Fruit fly (Drosophila melanogaster): Measurements from ENCODE around the gene dnt.

Gene dnt

DNA sequence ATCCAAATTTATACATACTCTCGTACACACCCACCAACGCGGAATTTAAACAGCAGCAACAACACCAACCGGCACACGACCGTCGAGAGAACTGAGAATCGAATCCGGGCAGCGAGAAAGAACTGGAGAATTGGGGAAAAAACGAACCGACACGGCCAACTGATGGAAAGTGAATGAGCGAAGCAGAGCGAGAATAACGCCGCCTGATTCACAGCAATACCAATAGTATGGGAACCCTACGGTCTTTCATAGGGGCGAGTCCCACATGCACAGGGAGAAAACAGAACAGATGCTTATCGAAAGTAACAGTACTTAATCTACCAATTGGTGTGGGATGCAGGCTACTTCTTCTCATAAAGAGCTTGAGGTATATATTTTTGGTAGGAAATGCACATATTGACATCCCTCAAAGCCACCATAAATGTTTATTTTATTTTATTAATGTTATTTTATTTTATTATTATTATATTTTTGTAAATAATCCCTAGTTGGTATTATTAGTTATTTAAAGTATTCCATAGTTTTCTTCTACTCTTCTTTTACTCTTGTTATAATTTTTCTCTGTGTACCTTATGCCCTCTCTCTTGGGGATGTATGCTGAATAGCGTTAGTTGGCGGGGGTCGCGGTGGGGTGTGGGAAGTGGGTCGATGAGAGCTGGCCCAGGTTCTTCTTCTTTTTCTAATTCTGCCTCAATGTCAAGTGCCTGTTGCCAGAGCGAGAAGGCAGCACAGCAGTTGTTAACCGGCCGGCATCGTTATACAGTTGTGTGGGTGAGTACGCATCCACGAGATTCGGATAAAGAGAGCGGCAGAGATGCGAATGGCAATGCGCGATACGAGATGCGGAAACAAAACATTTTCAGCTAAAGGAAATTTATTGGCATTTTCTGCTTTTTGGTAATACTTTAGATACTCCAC, 35.5 kb upstream of the dnt start, which contains the start of gene CG17544:
CG17544 (minus strand) TSS at position 177 of the 918 bp plus-strand sequence.
- TF ChIP-seq CG7045 (GFP tag; optimal IDR thresholded peaks at IDR 0.05), result peak; percentile 71
- TF ChIP-seq kay (GFP tag; ENCODE audit: borderline replicate concordance), result peak; percentile 15
- peak; percentile 62 for TF ChIP-seq tj (GFP tag; optimal IDR thresholded peaks at IDR 0.05)
- TF ChIP-seq ovo (GFP tag; optimal IDR thresholded peaks at IDR 0.05), result peak; percentile 20
- no peak for TF ChIP-seq CG1620 (GFP tag; optimal IDR thresholded peaks at IDR 0.05)
- TF ChIP-seq CG5204 (GFP tag; optimal IDR thresholded peaks at IDR 0.05), result peak; percentile 41
- peak; percentile 88 for TF ChIP-seq CG12768 (GFP tag; optimal IDR thresholded peaks at IDR 0.05)
- peak; percentile 64 for TF ChIP-seq cic (GFP tag; optimal IDR thresholded peaks at IDR 0.05)
- no peak for TF ChIP-seq Mnt (GFP tag; optimal IDR thresholded peaks at IDR 0.05)
- TF ChIP-seq CG14711 (tag; optimal IDR thresholded peaks at IDR 0.05), result peak; percentile 65
- peak; percentile 74 for TF ChIP-seq CG7101 (tag; optimal IDR thresholded peaks at IDR 0.05)
- TF ChIP-seq Hr96 (GFP tag; optimal IDR thresholded peaks at IDR 0.05), result peak; percentile 26
- peak; percentile 41 for TF ChIP-seq Crg-1 (GFP tag; optimal IDR thresholded peaks at IDR 0.05)
- no peak for TF ChIP-seq Clk (GFP tag; optimal IDR thresholded peaks at IDR 0.05)
- TF ChIP-seq toe (GFP tag; optimal IDR thresholded peaks at IDR 0.05), result peak; percentile 49
- peak; percentile 86 for TF ChIP-seq CG11617 (GFP tag; optimal IDR thresholded peaks at IDR 0.05)
- no peak for TF ChIP-seq bab1 (GFP tag; optimal IDR thresholded peaks at IDR 0.05)
- TF ChIP-seq cnc (optimal IDR thresholded peaks at IDR 0.05), result no peak
- TF ChIP-seq CG33017 (tag; optimal IDR thresholded peaks at IDR 0.05), result peak; percentile 57
- TF ChIP-seq pad (GFP tag; optimal IDR thresholded peaks at IDR 0.05), result peak; percentile 95

DNA sequence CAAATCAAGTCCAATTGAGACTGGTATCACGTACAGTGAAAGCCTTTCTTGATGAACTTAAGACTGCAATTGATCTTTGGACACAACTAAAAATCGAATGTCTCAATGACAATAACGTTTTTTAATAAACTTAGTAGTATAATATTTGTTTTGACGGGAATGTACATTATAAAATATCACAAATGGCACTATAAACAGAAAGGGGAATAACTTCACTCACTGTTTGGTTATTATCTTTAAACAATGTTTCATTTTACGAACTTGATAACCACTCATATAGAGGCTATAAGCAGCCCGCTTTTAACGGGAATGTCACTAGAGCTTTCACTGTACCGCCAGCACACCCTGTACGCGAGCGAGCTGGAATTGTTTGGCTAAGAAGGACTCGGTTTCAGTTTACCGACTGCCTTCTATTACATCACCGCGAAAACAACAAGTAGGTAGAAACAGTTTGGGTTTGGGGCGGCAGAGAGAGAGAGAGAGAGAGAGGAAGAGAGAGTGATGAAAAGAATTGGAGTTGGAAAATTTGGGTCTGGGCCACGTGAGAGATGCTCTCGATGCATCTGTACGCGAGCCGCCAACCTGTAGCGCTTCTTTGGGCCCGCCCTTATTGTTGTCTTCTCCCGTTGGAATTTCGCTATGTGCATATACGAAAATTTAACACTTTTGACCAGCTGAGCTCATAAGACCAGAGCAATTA, 34.7 kb upstream of the dnt start:
- TF ChIP-seq Clk (GFP tag; optimal IDR thresholded peaks at IDR 0.05) (peak; percentile 21), kay (GFP tag; ENCODE audit: borderline replicate concordance) (no peak), cnc (optimal IDR thresholded peaks at IDR 0.05) (no peak), Crg-1 (GFP tag; optimal IDR thresholded peaks at IDR 0.05) (no peak), CG12768 (GFP tag; optimal IDR thresholded peaks at IDR 0.05) (peak; percentile 68), CG7101 (tag; optimal IDR thresholded peaks at IDR 0.05) (peak; percentile 48), cic (GFP tag; optimal IDR thresholded peaks at IDR 0.05) (peak; percentile 2), Hr96 (GFP tag; optimal IDR thresholded peaks at IDR 0.05) (peak; percentile 43), Mnt (GFP tag; optimal IDR thresholded peaks at IDR 0.05) (no peak), toe (GFP tag; optimal IDR thresholded peaks at IDR 0.05) (peak; percentile 53), CG1620 (GFP tag; optimal IDR thresholded peaks at IDR 0.05) (no peak), CG14711 (tag; optimal IDR thresholded peaks at IDR 0.05) (no peak), CG5204 (GFP tag; optimal IDR thresholded peaks at IDR 0.05) (peak; percentile 40), bab1 (GFP tag; optimal IDR thresholded peaks at IDR 0.05) (no peak), CG33017 (tag; optimal IDR thresholded peaks at IDR 0.05) (peak; percentile 29), CG7045 (GFP tag; optimal IDR thresholded peaks at IDR 0.05) (peak; percentile 23), CG11617 (GFP tag; optimal IDR thresholded peaks at IDR 0.05) (peak; percentile 42), tj (GFP tag; optimal IDR thresholded peaks at IDR 0.05) (no peak), ovo (GFP tag; optimal IDR thresholded peaks at IDR 0.05) (no peak), pad (GFP tag; optimal IDR thresholded peaks at IDR 0.05) (no peak)

DNA sequence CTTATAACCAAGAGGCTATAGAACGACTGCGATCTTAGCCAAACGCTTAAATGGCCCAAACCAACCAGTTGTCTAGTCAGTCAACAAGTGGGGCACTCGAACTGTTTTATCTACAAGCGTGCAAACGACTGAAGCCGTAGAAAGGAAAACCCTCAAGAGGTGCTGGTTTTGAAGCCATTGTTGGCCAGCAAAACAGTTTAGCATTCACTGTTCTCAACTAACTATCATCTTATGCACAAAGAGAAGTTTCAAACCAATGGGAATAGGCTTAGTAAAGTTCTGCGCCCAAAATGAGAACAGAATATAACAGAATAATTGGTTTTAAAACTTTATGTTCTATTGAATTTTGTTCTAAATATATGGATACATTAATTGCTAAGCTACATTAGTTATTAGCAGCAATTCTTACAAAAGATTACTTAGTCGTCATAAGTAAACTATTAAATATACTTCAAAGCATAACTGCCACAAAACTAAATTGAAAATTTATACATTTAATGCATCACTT, 30.7 kb upstream of the dnt start, which contains the start of gene CG31798:
CG31798 (plus strand) TSS at position 458 of the 508 bp plus-strand sequence.
- no peak for TF ChIP-seq cic (GFP tag; optimal IDR thresholded peaks at IDR 0.05)
- no peak for TF ChIP-seq CG7101 (tag; optimal IDR thresholded peaks at IDR 0.05)
- TF ChIP-seq cnc (optimal IDR thresholded peaks at IDR 0.05), result no peak
- no peak for TF ChIP-seq CG33017 (tag; optimal IDR thresholded peaks at IDR 0.05)
- no peak for TF ChIP-seq CG11617 (GFP tag; optimal IDR thresholded peaks at IDR 0.05)
- TF ChIP-seq pad (GFP tag; optimal IDR thresholded peaks at IDR 0.05), result no peak
- TF ChIP-seq CG14711 (tag; optimal IDR thresholded peaks at IDR 0.05), result no peak
- no peak for TF ChIP-seq Crg-1 (GFP tag; optimal IDR thresholded peaks at IDR 0.05)
- no peak for TF ChIP-seq tj (GFP tag; optimal IDR thresholded peaks at IDR 0.05)
- no peak for TF ChIP-seq CG12768 (GFP tag; optimal IDR thresholded peaks at IDR 0.05)
- no peak for TF ChIP-seq CG5204 (GFP tag; optimal IDR thresholded peaks at IDR 0.05)
- no peak for TF ChIP-seq bab1 (GFP tag; optimal IDR thresholded peaks at IDR 0.05)
- no peak for TF ChIP-seq Hr96 (GFP tag; optimal IDR thresholded peaks at IDR 0.05)
- no peak for TF ChIP-seq Clk (GFP tag; optimal IDR thresholded peaks at IDR 0.05)
- TF ChIP-seq ovo (GFP tag; optimal IDR thresholded peaks at IDR 0.05), result no peak
- no peak for TF ChIP-seq toe (GFP tag; optimal IDR thresholded peaks at IDR 0.05)
- no peak for TF ChIP-seq Mnt (GFP tag; optimal IDR thresholded peaks at IDR 0.05)
- no peak for TF ChIP-seq kay (GFP tag; ENCODE audit: borderline replicate concordance)

DNA sequence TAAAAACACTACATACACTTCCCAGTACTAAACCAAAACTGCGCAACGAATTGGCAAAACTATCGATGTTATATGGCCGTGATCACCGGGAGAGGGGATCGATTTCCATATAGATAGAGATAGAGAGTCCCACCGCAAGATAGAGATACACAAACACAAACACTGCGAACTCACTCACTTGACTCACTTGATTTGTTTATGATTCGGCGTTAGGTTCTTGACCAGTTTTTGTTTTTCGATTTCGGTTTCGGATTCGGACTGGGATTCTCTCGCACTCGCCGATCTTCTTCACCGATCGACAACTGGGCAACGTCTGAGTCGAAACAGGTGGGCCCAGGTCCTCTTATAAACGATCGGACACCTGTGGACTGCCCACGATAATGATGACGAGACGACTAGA, 26.7 kb upstream of the dnt start, which contains the start of gene CG17549:
CG17549 (minus strand) TSS at position 327 of the 400 bp plus-strand sequence.
- no peak for TF ChIP-seq Clk (GFP tag; optimal IDR thresholded peaks at IDR 0.05)
- no peak for TF ChIP-seq cnc (optimal IDR thresholded peaks at IDR 0.05)
- no peak for TF ChIP-seq CG7045 (GFP tag; optimal IDR thresholded peaks at IDR 0.05)
- no peak for TF ChIP-seq Mnt (GFP tag; optimal IDR thresholded peaks at IDR 0.05)
- TF ChIP-seq CG7101 (tag; optimal IDR thresholded peaks at IDR 0.05), result no peak
- no peak for TF ChIP-seq toe (GFP tag; optimal IDR thresholded peaks at IDR 0.05)
- TF ChIP-seq CG12768 (GFP tag; optimal IDR thresholded peaks at IDR 0.05), result no peak
- no peak for TF ChIP-seq tj (GFP tag; optimal IDR thresholded peaks at IDR 0.05)
- no peak for TF ChIP-seq CG1620 (GFP tag; optimal IDR thresholded peaks at IDR 0.05)
- TF ChIP-seq Hr96 (GFP tag; optimal IDR thresholded peaks at IDR 0.05), result no peak
- no peak for TF ChIP-seq ovo (GFP tag; optimal IDR thresholded peaks at IDR 0.05)
